Worm (Caenorhabditis elegans): Measurements from ENCODE around the gene ceh-22.

The ceh-22 gene

DNA sequence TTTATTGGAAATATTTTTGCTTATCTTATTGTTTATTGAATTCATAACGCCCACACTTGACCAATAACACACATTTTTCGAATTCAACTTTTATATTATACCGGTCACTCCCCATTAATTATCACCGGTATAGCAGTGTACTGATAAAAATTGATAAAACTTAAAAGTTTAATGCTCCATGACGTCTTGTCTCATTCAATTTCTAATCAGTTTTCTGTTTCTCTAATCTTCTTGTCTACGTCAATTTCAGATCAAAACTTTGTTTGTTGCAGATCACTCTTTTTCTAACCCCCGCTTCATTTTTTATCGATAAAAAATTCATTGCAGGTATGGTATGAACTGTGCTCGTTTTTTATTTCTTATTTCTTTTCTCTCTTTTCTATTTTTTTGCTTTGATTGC is 22.0 kb downstream of the ceh-22 start:
- TF ChIP-seq unc-30 (tag; optimal IDR thresholded peaks at IDR 0.05) (no peak), ces-1 (GFP tag; optimal IDR thresholded peaks at IDR 0.05) (no peak), skn-1 (tag; optimal IDR thresholded peaks at IDR 0.05) (no peak), Y116A8C.19 (tag; optimal IDR thresholded peaks at IDR 0.05; ENCODE audit: borderline replicate concordance) (no peak), ztf-11 (tag; optimal IDR thresholded peaks at IDR 0.05) (no peak), xbp-1 (tag; optimal IDR thresholded peaks at IDR 0.05) (no peak), dsc-1 (tag; optimal IDR thresholded peaks at IDR 0.05) (no peak), jun-1 (tag; optimal IDR thresholded peaks at IDR 0.05) (peak; percentile 37), lin-13 (GFP tag; optimal IDR thresholded peaks at IDR 0.05) (no peak), F16B12.6 (tag; optimal IDR thresholded peaks at IDR 0.05) (no peak), blmp-1 (tag; optimal IDR thresholded peaks at IDR 0.05) (no peak), efl-1 (optimal IDR thresholded peaks at IDR 0.05) (no peak), efl-1 (GFP tag; optimal IDR thresholded peaks at IDR 0.05 in 1 of 2) (peak in 1 of 2 experiments; percentile 30), lin-14 (GFP tag; optimal IDR thresholded peaks at IDR 0.05) (peak; percentile 31), nhr-20 (tag; optimal IDR thresholded peaks at IDR 0.05) (peak; percentile 45), alr-1 (tag; optimal IDR thresholded peaks at IDR 0.05; ENCODE audit: borderline replicate concordance) (no peak), irx-1 (tag; optimal IDR thresholded peaks at IDR 0.05) (no peak), nhr-71 (tag; optimal IDR thresholded peaks at IDR 0.05) (peak; percentile 47), lin-35 (GFP tag; optimal IDR thresholded peaks at IDR 0.05) (peak in 1 of 2 experiments; percentile 38), sup-37 (GFP tag; optimal IDR thresholded peaks at IDR 0.05) (no peak), C34B4.2 (tag; optimal IDR thresholded peaks at IDR 0.05) (no peak), aha-1 (tag; optimal IDR thresholded peaks at IDR 0.05) (no peak), lsy-2 (tag; optimal IDR thresholded peaks at IDR 0.05) (peak in 1 of 2 experiments; percentile 1), mep-1 (tag; optimal IDR thresholded peaks at IDR 0.05) (no peak), ceh-82 (tag; optimal IDR thresholded peaks at IDR 0.05) (no peak), pqm-1 (tag; optimal IDR thresholded peaks at IDR 0.05) (peak; percentile 32), elt-2 (tag; optimal IDR thresholded peaks at IDR 0.05) (peak; percentile 99), nhr-237 (tag; optimal IDR thresholded peaks at IDR 0.05) (no peak), nhr-47 (tag; optimal IDR thresholded peaks at IDR 0.05) (no peak), lir-3 (tag; optimal IDR thresholded peaks at IDR 0.05; ENCODE audit: poor library complexity) (no peak), tlp-1 (tag; optimal IDR thresholded peaks at IDR 0.05) (peak; percentile 43), nhr-28 (tag; optimal IDR thresholded peaks at IDR 0.05) (no peak)

DNA sequence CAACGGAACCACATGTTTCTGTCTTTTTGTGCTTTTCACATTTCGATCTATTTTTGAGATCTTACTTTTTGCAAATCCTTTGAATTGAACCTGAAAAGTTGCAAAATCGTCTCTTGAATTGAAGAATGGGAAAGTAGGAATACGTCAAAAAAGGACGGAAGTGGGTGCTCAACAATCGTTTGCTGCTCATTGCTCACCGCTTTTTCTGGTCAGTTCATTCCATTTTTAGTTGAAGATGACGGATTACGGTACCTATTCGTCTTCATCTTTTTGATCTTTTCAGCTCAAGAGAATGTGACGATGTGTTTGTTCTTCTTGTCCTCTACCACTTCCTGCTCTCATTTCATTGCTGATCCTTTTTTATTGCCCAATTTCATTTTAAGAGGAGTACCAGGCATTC is 23.5 kb downstream of the ceh-22 start, which contains the start of gene C05A2.4:
Gene C05A2.4 (plus strand): TSS at position 301 of the 400 bp plus-strand sequence.
- no peak for TF ChIP-seq pqm-1 (tag; optimal IDR thresholded peaks at IDR 0.05)
- no peak for TF ChIP-seq ceh-90 (tag; optimal IDR thresholded peaks at IDR 0.05)
- TF ChIP-seq fos-1 (tag; optimal IDR thresholded peaks at IDR 0.05), result no peak
- no peak for TF ChIP-seq zip-4 (GFP tag; optimal IDR thresholded peaks at IDR 0.05)
- TF ChIP-seq ceh-8 (GFP tag; optimal IDR thresholded peaks at IDR 0.05), result no peak
- no peak for TF ChIP-seq F16B12.6 (tag; optimal IDR thresholded peaks at IDR 0.05)
- no peak for TF ChIP-seq ztf-4 (tag; optimal IDR thresholded peaks at IDR 0.05)
- TF ChIP-seq jun-1 (tag; optimal IDR thresholded peaks at IDR 0.05), result no peak
- TF ChIP-seq lir-3 (tag; optimal IDR thresholded peaks at IDR 0.05; ENCODE audit: poor library complexity), result no peak
- no peak for TF ChIP-seq aha-1 (tag; optimal IDR thresholded peaks at IDR 0.05)
- no peak for TF ChIP-seq ceh-88 (GFP tag; IDR thresholded peaks at IDR 0.05)
- no peak for TF ChIP-seq mab-9 (GFP tag; IDR thresholded peaks at IDR 0.05)

DNA sequence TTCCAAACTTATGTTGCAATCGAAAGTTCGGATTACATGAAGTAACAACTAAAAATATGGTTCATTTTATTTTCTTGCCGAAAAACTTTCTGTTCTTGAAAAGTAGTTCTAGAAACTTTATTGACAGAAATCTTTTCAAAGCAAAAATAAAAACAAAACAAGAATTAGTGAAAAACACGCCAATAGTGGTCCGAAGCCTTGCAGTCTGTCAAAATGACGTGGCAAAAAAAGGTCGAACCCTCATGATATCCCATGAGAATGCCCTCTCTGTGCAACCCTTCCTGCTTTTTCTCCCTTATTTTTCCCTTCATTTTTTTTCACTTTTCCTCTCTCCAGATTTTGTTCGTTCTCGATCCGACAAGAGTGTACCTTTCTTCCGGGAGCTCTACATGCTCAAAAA is 27.4 kb downstream of the ceh-22 start:
- TF ChIP-seq mdl-1 (tag; optimal IDR thresholded peaks at IDR 0.05), result no peak
- TF ChIP-seq hlh-17 (GFP tag; optimal IDR thresholded peaks at IDR 0.05; ENCODE audit: borderline replicate concordance), result no peak
- TF ChIP-seq Y116A8C.19 (tag; optimal IDR thresholded peaks at IDR 0.05; ENCODE audit: borderline replicate concordance), result no peak
- no peak for TF ChIP-seq ets-5 (GFP tag; IDR thresholded peaks at IDR 0.05)
- no peak for TF ChIP-seq egl-27 (tag; optimal IDR thresholded peaks at IDR 0.05)
- TF ChIP-seq ztf-4 (tag; optimal IDR thresholded peaks at IDR 0.05), result no peak
- no peak for TF ChIP-seq lir-3 (tag; optimal IDR thresholded peaks at IDR 0.05; ENCODE audit: poor library complexity)
- TF ChIP-seq swsn-7 (tag; optimal IDR thresholded peaks at IDR 0.05), result no peak
- TF ChIP-seq lin-14 (GFP tag; optimal IDR thresholded peaks at IDR 0.05), result no peak
